Fruit fly (Drosophila melanogaster) whole organism, embryonic: ENCODE measurements around the gene Cisd2.

Experiments used
- Atf3 ChIP-seq: fragments of 200-800 bp; sonication (Bioruptor generic); optimal IDR thresholded peaks from 3 replicates; lab custom pipeline; 2016; ENCODE audit warnings: missing biosample characterization, missing genetic modification characterization
- CG10366 ChIP-seq: fragments of 200-800 bp; sonication (Bioruptor generic); IDR thresholded peaks from 2 replicates; pipeline ENCODE4 v1.3.6; 2022; ENCODE audit warnings: missing biosample characterization, missing genetic modification characterization
- CG10654 ChIP-seq: fragments of 200-800 bp; sonication (Bioruptor generic); optimal IDR thresholded peaks from 2 replicates; lab custom pipeline; 2016; ENCODE audit warnings: missing biosample characterization, missing genetic modification characterization
- CG12155 ChIP-seq: fragments of 200-800 bp; sonication (Bioruptor generic); optimal IDR thresholded peaks from 3 replicates; lab custom pipeline; 2016; ENCODE audit warnings: missing biosample characterization, missing genetic modification characterization
- CG12219 ChIP-seq: fragments of 200-800 bp; sonication (Bioruptor generic); optimal IDR thresholded peaks from 3 replicates; lab custom pipeline; 2018; ENCODE audit warnings: missing biosample characterization, mild to moderate bottlenecking, missing genetic modification characterization
- CG12299 ChIP-seq: fragments of 200-800 bp; sonication (Bioruptor generic); optimal IDR thresholded peaks from 2 replicates; lab custom pipeline; 2018; ENCODE audit warnings: missing biosample characterization, mild to moderate bottlenecking, missing genetic modification characterization
- CG12391 ChIP-seq: fragments of 200-800 bp; sonication (Bioruptor generic); optimal IDR thresholded peaks from 3 replicates; lab custom pipeline; 2018; ENCODE audit warnings: missing biosample characterization, mild to moderate bottlenecking, missing genetic modification characterization, moderate library complexity
- CG17328 ChIP-seq: fragments of 200-800 bp; sonication (Bioruptor generic); IDR thresholded peaks from 2 replicates; pipeline ENCODE4 v1.3.6; 2022; ENCODE audit warnings: missing biosample characterization, missing genetic modification characterization
- CG18764 ChIP-seq: fragments of 200-800 bp; sonication (Bioruptor generic); optimal IDR thresholded peaks from 3 replicates; lab custom pipeline; 2016; ENCODE audit warnings: missing biosample characterization, missing genetic modification characterization
- CG2116 ChIP-seq: fragments of 200-800 bp; sonication (Bioruptor generic); optimal IDR thresholded peaks from 3 replicates; lab custom pipeline; 2018; ENCODE audit warnings: missing biosample characterization, mild to moderate bottlenecking, missing genetic modification characterization
- CG2120 ChIP-seq: fragments of 200-800 bp; sonication (Bioruptor generic); optimal IDR thresholded peaks from 3 replicates; lab custom pipeline; 2016; ENCODE audit warnings: missing biosample characterization, missing genetic modification characterization
- CG43689 ChIP-seq: fragments of 200-800 bp; sonication (Bioruptor generic); IDR thresholded peaks from 2 replicates; pipeline ENCODE4 v1.3.6; 2022; ENCODE audit warnings: missing biosample characterization, missing genetic modification characterization
- CG4730 ChIP-seq: fragments of 200-800 bp; sonication (Bioruptor generic); IDR thresholded peaks from 2 replicates; pipeline ENCODE4 v1.3.6; 2022; ENCODE audit warnings: missing biosample characterization, missing genetic modification characterization
- CG6765 ChIP-seq: fragments of 200-800 bp; sonication (Bioruptor generic); optimal IDR thresholded peaks from 3 replicates; lab custom pipeline; 2017; ENCODE audit warnings: missing biosample characterization, mild to moderate bottlenecking, missing genetic modification characterization
- CG6813 ChIP-seq: fragments of 200-800 bp; sonication (Bioruptor generic); optimal IDR thresholded peaks from 2 replicates; lab custom pipeline; 2017; ENCODE audit warnings: missing biosample characterization, missing genetic modification characterization, mild to moderate bottlenecking, moderate library complexity, missing genetic modification reagents
- CG7745 ChIP-seq: fragments of 200-800 bp; sonication (Bioruptor generic); optimal IDR thresholded peaks from 2 replicates; lab custom pipeline; 2018; ENCODE audit warnings: missing biosample characterization, mild to moderate bottlenecking, missing genetic modification characterization, moderate library complexity
- CG7786 ChIP-seq: fragments of 200-800 bp; sonication (Bioruptor generic); optimal IDR thresholded peaks from 2 replicates; lab custom pipeline; 2016; ENCODE audit warnings: missing biosample characterization, missing genetic modification characterization
- CG8478 ChIP-seq: fragments of >200 bp; optimal IDR thresholded peaks from 2 replicates; lab custom pipeline; 2018
- CHES-1-like ChIP-seq: fragments of 200-800 bp; sonication (Bioruptor generic); optimal IDR thresholded peaks from 2 replicates; lab custom pipeline; 2016; ENCODE audit warnings: missing biosample characterization, missing genetic modification characterization
- D ChIP-seq, 2 experiments: fragments of 200-800 bp in 1 of 2; fragments of >200 bp in 1 of 2; sonication (Bioruptor generic) in 1 of 2; optimal IDR thresholded peaks; 2 replicates in 1 of 2; 3 replicates in 1 of 2; lab custom pipeline; 2017; ENCODE audit warnings: mild to moderate bottlenecking in 1 of 2, missing biosample characterization in 1 of 2, missing genetic modification characterization in 1 of 2, missing genetic modification reagents in 1 of 2
- Dfd ChIP-seq, 2 experiments: fragments of >200 bp; optimal IDR thresholded peaks; 2 replicates each; lab custom pipeline; 2017; ENCODE audit warnings: missing biosample characterization in 2 of 2, missing genetic modification characterization in 2 of 2
- Dip2 ChIP-seq: fragments of 200-800 bp; sonication (Bioruptor generic); IDR thresholded peaks from 2 replicates; pipeline ENCODE4 v1.3.6; 2022; ENCODE audit warnings: missing biosample characterization, missing genetic modification characterization
- Hmx ChIP-seq: fragments of 200-800 bp; sonication (Bioruptor generic); optimal IDR thresholded peaks from 2 replicates; lab custom pipeline; 2016; ENCODE audit warnings: missing biosample characterization, missing genetic modification characterization
- Meics ChIP-seq: fragments of 200-800 bp; sonication (Bioruptor generic); optimal IDR thresholded peaks from 2 replicates; lab custom pipeline; 2017; ENCODE audit warnings: missing biosample characterization, mild to moderate bottlenecking, missing genetic modification characterization
- Pdp1 ChIP-seq, 2 experiments: fragments of 200-800 bp; sonication (Bioruptor generic); optimal IDR thresholded peaks; 3 replicates each; lab custom pipeline; 2016; ENCODE audit warnings: missing biosample characterization in 2 of 2, missing genetic modification characterization in 2 of 2, mild to moderate bottlenecking in 1 of 2, moderate library complexity in 1 of 2
- Sox102F ChIP-seq: fragments of 200-800 bp; sonication (Bioruptor generic); optimal IDR thresholded peaks from 2 replicates; lab custom pipeline; 2018; ENCODE audit warnings: missing biosample characterization, mild to moderate bottlenecking, missing genetic modification characterization, moderate library complexity
- TFAM ChIP-seq: fragments of 200-800 bp; sonication (Bioruptor generic); optimal IDR thresholded peaks from 2 replicates; lab custom pipeline; 2017; ENCODE audit warnings: missing biosample characterization, missing genetic modification characterization, inconsistent platforms
- Trl ChIP-seq, 3 experiments: fragments of >200 bp in 2 of 3; fragments of 200-800 bp in 1 of 3; sonication (Bioruptor generic) in 1 of 3; optimal IDR thresholded peaks; 2 replicates in 1 of 3; 3 replicates in 2 of 3; lab custom pipeline; 2016 to 2017; ENCODE audit warnings: missing biosample characterization in 1 of 3, missing genetic modification characterization in 1 of 3
- bowl ChIP-seq: fragments of 200-800 bp; sonication (Bioruptor generic); IDR thresholded peaks from 2 replicates; pipeline ENCODE4 v1.3.6; 2022; ENCODE audit warnings: missing biosample characterization, missing genetic modification characterization
- bsh ChIP-seq, 2 experiments: fragments of 200-800 bp; sonication (Bioruptor generic); optimal IDR thresholded peaks; 2 replicates each; lab custom pipeline; 2017 to 2018; ENCODE audit warnings: mild to moderate bottlenecking in 2 of 2, missing biosample characterization in 2 of 2, missing genetic modification characterization in 2 of 2, moderate library complexity in 1 of 2
- dmrt99B ChIP-seq: fragments of 200-800 bp; sonication (Bioruptor generic); optimal IDR thresholded peaks from 2 replicates; lab custom pipeline; 2018; ENCODE audit warnings: missing biosample characterization, mild to moderate bottlenecking, missing genetic modification characterization, moderate library complexity
- gem ChIP-seq: fragments of 200-800 bp; sonication (Bioruptor generic); optimal IDR thresholded peaks from 2 replicates; lab custom pipeline; 2019; ENCODE audit warnings: missing biosample characterization, mild to moderate bottlenecking, missing genetic modification characterization, moderate library complexity
- gro ChIP-seq: fragments of 200-800 bp; sonication (Bioruptor generic); optimal IDR thresholded peaks from 2 replicates; lab custom pipeline; 2016; ENCODE audit warnings: missing biosample characterization, missing genetic modification characterization
- gsb-n ChIP-seq: fragments of 200-800 bp; sonication (Bioruptor generic); optimal IDR thresholded peaks from 3 replicates; lab custom pipeline; 2018; ENCODE audit warnings: missing biosample characterization, mild to moderate bottlenecking, missing genetic modification characterization
- h ChIP-seq: fragments of >200 bp; optimal IDR thresholded peaks from 2 replicates; lab custom pipeline; 2017
- inv ChIP-seq: fragments of 200-800 bp; sonication (Bioruptor generic); IDR thresholded peaks from 2 replicates; pipeline ENCODE4 v1.3.6; 2022; ENCODE audit warnings: missing biosample characterization, missing genetic modification characterization; ENCODE audit not compliant: partially characterized antibody
- jing ChIP-seq: fragments of 200-800 bp; sonication (Bioruptor generic); optimal IDR thresholded peaks from 2 replicates; lab custom pipeline; 2018; ENCODE audit warnings: missing biosample characterization, mild to moderate bottlenecking, missing genetic modification characterization
- jumu ChIP-seq: fragments of 200-800 bp; sonication (Bioruptor generic); optimal IDR thresholded peaks from 3 replicates; lab custom pipeline; 2016; ENCODE audit warnings: missing biosample characterization, missing genetic modification characterization
- nerfin-2 ChIP-seq: fragments of 200-800 bp; sonication (Bioruptor generic); IDR thresholded peaks from 2 replicates; pipeline ENCODE4 v1.3.6; 2022; ENCODE audit warnings: missing biosample characterization, missing genetic modification characterization; ENCODE audit not compliant: partially characterized antibody
- peb ChIP-seq: fragments of 200-800 bp; sonication (Bioruptor generic); IDR thresholded peaks from 2 replicates; pipeline ENCODE4 v1.3.6; 2022; ENCODE audit warnings: missing biosample characterization, missing genetic modification characterization
- pum ChIP-seq: fragments of 200-800 bp; sonication (Bioruptor generic); optimal IDR thresholded peaks from 2 replicates; lab custom pipeline; 2016; ENCODE audit warnings: missing biosample characterization, missing genetic modification characterization
- salm ChIP-seq: fragments of 200-800 bp; sonication (Bioruptor generic); optimal IDR thresholded peaks from 2 replicates; lab custom pipeline; 2018; ENCODE audit warnings: missing biosample characterization, mild to moderate bottlenecking, missing genetic modification characterization
- sc ChIP-seq, 3 experiments: fragments of >200 bp in 2 of 3; fragments of 200-800 bp in 1 of 3; sonication (Bioruptor generic) in 1 of 3; optimal IDR thresholded peaks; 2 replicates in 2 of 3; 3 replicates in 1 of 3; lab custom pipeline; 2017; ENCODE audit warnings: mild to moderate bottlenecking in 1 of 3, missing biosample characterization in 1 of 3, missing genetic modification characterization in 1 of 3, missing genetic modification reagents in 1 of 3
- schlank ChIP-seq: fragments of 200-800 bp; sonication (Bioruptor generic); optimal IDR thresholded peaks from 2 replicates; lab custom pipeline; 2018; ENCODE audit warnings: missing biosample characterization, mild to moderate bottlenecking, missing genetic modification characterization
- seq ChIP-seq: fragments of 200-800 bp; sonication (Bioruptor generic); IDR thresholded peaks from 2 replicates; pipeline ENCODE4 v1.3.6; 2022; ENCODE audit warnings: missing biosample characterization, missing genetic modification characterization
- shn ChIP-seq: fragments of 200-800 bp; sonication (Bioruptor generic); optimal IDR thresholded peaks from 3 replicates; lab custom pipeline; 2016; ENCODE audit warnings: missing biosample characterization, missing genetic modification characterization
- sug ChIP-seq: fragments of 200-800 bp; optimal IDR thresholded peaks from 2 replicates; lab custom pipeline; 2019; ENCODE audit warnings: missing biosample characterization, mild to moderate bottlenecking, missing genetic modification characterization, moderate library complexity
- tio ChIP-seq: fragments of 200-800 bp; sonication (Bioruptor generic); optimal IDR thresholded peaks from 2 replicates; lab custom pipeline; 2017; ENCODE audit warnings: missing biosample characterization, missing genetic modification characterization, inconsistent platforms
- ttk ChIP-seq: fragments of 200-800 bp; sonication (Bioruptor generic); IDR thresholded peaks from 2 replicates; pipeline ENCODE4 v2.1.2; 2022; ENCODE audit warnings: missing biosample characterization, missing genetic modification characterization

Gene Cisd2

dm6 chr3R:29215652-29216483 is 7.4 kb downstream of the Cisd2 start (continued):
- no peak for TF ChIP-seq CG7745
- TF ChIP-seq bowl (GFP tag; lab: Robert Waterston, UW): no peak
- TF ChIP-seq CG6813 (GFP tag; lab: Kevin White, UChicago): no peak
- no peak for TF ChIP-seq CG18764 (GFP tag; lab: Kevin White, UChicago)
- TF ChIP-seq schlank (tag; lab: Kevin White, UChicago): no peak
- TF ChIP-seq gem (tag; lab: Kevin White, UChicago): peak; percentile 55
- no peak for TF ChIP-seq gro
- peak; percentile 12 for TF ChIP-seq Meics (GFP tag; lab: Kevin White, UChicago)
- no peak for TF ChIP-seq Atf3 (GFP tag; lab: Kevin White, UChicago)
- TF ChIP-seq jumu: no peak
- TF ChIP-seq CG8478 (lab: Kevin White, UChicago): no peak
- TF ChIP-seq Dip2 (GFP tag; lab: Robert Waterston, UW): no peak
- TF ChIP-seq gsb-n (tag; lab: Kevin White, UChicago): peak; percentile 14
- TF ChIP-seq Dfd (GFP tag; optimal IDR thresholded peaks at IDR 0.05; lab: Kevin White, UChicago): no peak
- TF ChIP-seq CG10654 (GFP tag; lab: Kevin White, UChicago): no peak
- TF ChIP-seq tio: no peak
- TF ChIP-seq CG2116 (GFP tag; lab: Kevin White, UChicago): no peak
- no peak for TF ChIP-seq CG43689
- no peak for TF ChIP-seq CG4730 (GFP tag; lab: Robert Waterston, UW)
- TF ChIP-seq inv (GFP tag; lab: Robert Waterston, UW): no peak
- TF ChIP-seq Hmx (GFP tag; lab: Kevin White, UChicago): no peak
- TF ChIP-seq CG7786 (GFP tag; lab: Kevin White, UChicago): no peak
- TF ChIP-seq CG12299 (tag; lab: Kevin White, UChicago): no peak
- peak; percentile 72 to 75 for TF ChIP-seq Trl (optimal IDR thresholded peaks at IDR 0.05; lab: Kevin White, UChicago)
- TF ChIP-seq Trl (GFP tag; optimal IDR thresholded peaks at IDR 0.05; lab: Kevin White, UChicago): no peak
- TF ChIP-seq CG2120 (GFP tag; lab: Kevin White, UChicago): peak; percentile 26
- TF ChIP-seq bsh (GFP tag; optimal IDR thresholded peaks at IDR 0.05; lab: Kevin White, UChicago): peak in 1 of 2 experiments; percentile 27
- no peak for TF ChIP-seq h (lab: Kevin White, UChicago)
- peak; percentile 12 for TF ChIP-seq CG12391 (tag; lab: Kevin White, UChicago)
- no peak for TF ChIP-seq CG17328 (GFP tag; lab: Robert Waterston, UW)
- no peak for TF ChIP-seq CG12219
- no peak for TF ChIP-seq ttk
- TF ChIP-seq seq (GFP tag; lab: Robert Waterston, UW): no peak
- TF ChIP-seq shn (GFP tag; lab: Kevin White, UChicago): no peak
- TF ChIP-seq CHES-1-like (GFP tag; lab: Kevin White, UChicago): no peak
- no peak for TF ChIP-seq CG12155
- no peak for TF ChIP-seq nerfin-2
- no peak for TF ChIP-seq sug (tag; lab: Kevin White, UChicago)
- no peak for TF ChIP-seq sc (optimal IDR thresholded peaks at IDR 0.05; lab: Kevin White, UChicago)
- TF ChIP-seq sc (GFP tag; optimal IDR thresholded peaks at IDR 0.05; lab: Kevin White, UChicago): no peak
- TF ChIP-seq Pdp1 (GFP tag; optimal IDR thresholded peaks at IDR 0.05; lab: Kevin White, UChicago): no peak
- no peak for TF ChIP-seq salm (tag; lab: Kevin White, UChicago)
- no peak for TF ChIP-seq pum (GFP tag; lab: Kevin White, UChicago)
- no peak for TF ChIP-seq peb (GFP tag; lab: Robert Waterston, UW)
- TF ChIP-seq dmrt99B (tag; lab: Kevin White, UChicago): peak; percentile 28
- no peak for TF ChIP-seq CG6765 (GFP tag; lab: Kevin White, UChicago)
- no peak for TF ChIP-seq D (optimal IDR thresholded peaks at IDR 0.05; lab: Kevin White, UChicago)
- TF ChIP-seq D (GFP tag; optimal IDR thresholded peaks at IDR 0.05; lab: Kevin White, UChicago): no peak
- TF ChIP-seq jing: no peak
- TF ChIP-seq Sox102F (GFP tag; lab: Kevin White, UChicago): peak; percentile 32
- TF ChIP-seq TFAM (GFP tag; lab: Kevin White, UChicago): no peak
- no peak for TF ChIP-seq CG10366 (GFP tag; lab: Robert Waterston, UW)
